Worm (Caenorhabditis elegans): ENCODE data around the gene C39E9.7.

DNA sequence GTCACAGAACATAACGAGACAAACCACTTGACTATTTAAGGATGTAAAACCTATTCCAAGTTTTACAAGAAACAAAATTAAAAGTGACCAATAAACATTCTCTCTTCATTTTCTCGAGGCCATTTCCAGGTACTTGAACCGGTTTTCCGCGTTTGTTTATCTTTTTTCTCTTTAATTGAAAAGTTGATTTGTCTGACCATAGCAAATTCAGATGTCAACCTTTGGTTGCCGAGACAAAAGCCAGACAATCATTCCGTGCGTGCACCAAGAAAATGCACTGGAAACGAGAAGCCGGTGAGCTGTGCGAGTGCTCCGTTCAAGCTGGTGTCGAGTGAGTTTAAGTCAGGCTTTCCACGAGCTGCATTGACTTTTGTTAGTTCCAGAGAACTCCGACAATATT lies 5.6 kb upstream of the C39E9.7 start:
- TF ChIP-seq nhr-76 (tag; optimal IDR thresholded peaks at IDR 0.05) (no peak), mdl-1 (tag; optimal IDR thresholded peaks at IDR 0.05) (no peak), nhr-28 (tag; optimal IDR thresholded peaks at IDR 0.05) (no peak), pqm-1 (tag; optimal IDR thresholded peaks at IDR 0.05) (no peak), fos-1 (tag; optimal IDR thresholded peaks at IDR 0.05) (no peak), pag-3 (tag; optimal IDR thresholded peaks at IDR 0.05; ENCODE audit: borderline replicate concordance, insufficient read depth) (no peak), lin-35 (GFP tag; optimal IDR thresholded peaks at IDR 0.05) (peak in 1 of 2 experiments; percentile 26), nhr-12 (tag; optimal IDR thresholded peaks at IDR 0.05) (no peak), elt-2 (tag; optimal IDR thresholded peaks at IDR 0.05) (no peak)
